Worm (Caenorhabditis elegans) whole organism, L3 larva: Measurements from ENCODE around the gene M05D6.8.

ENCODE experiments used
- fkh-10 ChIP-seq: sonication (generic microtip); optimal IDR thresholded peaks from 2 replicates; lab custom pipeline; 2017; ENCODE audit warnings: missing biosample characterization, missing genetic modification reagents, missing genetic modification characterization
- mdl-1 ChIP-seq: fragments of 150-350 bp; optimal IDR thresholded peaks from 2 replicates; lab custom pipeline; 2014; ENCODE audit warnings: missing biosample characterization, missing genetic modification characterization
- nfya-1 ChIP-seq: sonication (generic microtip); optimal IDR thresholded peaks from 2 replicates; lab custom pipeline; 2017; ENCODE audit warnings: missing genetic modification characterization, mild to moderate bottlenecking, missing compliant biosample characterization, antibody characterized with exemption, moderate library complexity; ENCODE audit not compliant: insufficient read depth
- unc-62 ChIP-seq: fragments of 150-350 bp; sonication (generic microtip); optimal IDR thresholded peaks from 4 replicates; lab custom pipeline; 2014; ENCODE audit warnings: missing biosample characterization, missing genetic modification reagents, missing genetic modification characterization
- zag-1 ChIP-seq: fragments of 150-350 bp; optimal IDR thresholded peaks from 2 replicates; lab custom pipeline; 2014; ENCODE audit warnings: missing biosample characterization, missing genetic modification characterization
- ztf-11 ChIP-seq: fragments of 150-350 bp; optimal IDR thresholded peaks from 2 replicates; lab custom pipeline; 2014; ENCODE audit warnings: missing biosample characterization, missing genetic modification characterization

- no peak for TF ChIP-seq mdl-1
- no peak for TF ChIP-seq unc-62
- no peak for TF ChIP-seq fkh-10 (GFP tag; lab: Kevin White, UChicago)
- no peak for TF ChIP-seq ztf-11 (tag; lab: Kevin White, UChicago)
- no peak for TF ChIP-seq zag-1 (tag; lab: Kevin White, UChicago)
- no peak for TF ChIP-seq nfya-1
Measured at ce11 chrII:8515521-8515920, 44.5 kb upstream of the M05D6.8 start.
